Fruit fly (Drosophila melanogaster) whole organism, embryonic: ENCODE results near the gene CG34348.

Source experiments
- Atf-2 ChIP-seq: fragments of 200-800 bp; sonication (Bioruptor generic); optimal IDR thresholded peaks from 2 replicates; lab custom pipeline; 2016; ENCODE audit warnings: missing biosample characterization, missing genetic modification characterization
- BtbVII ChIP-seq: fragments of 200-800 bp; sonication (Bioruptor generic); optimal IDR thresholded peaks from 3 replicates; lab custom pipeline; 2017; ENCODE audit warnings: missing biosample characterization, mild to moderate bottlenecking, missing genetic modification characterization
- CG10959 ChIP-seq: fragments of 200-800 bp; sonication (Bioruptor generic); IDR thresholded peaks from 2 replicates; pipeline ENCODE4 v1.3.6; 2022; ENCODE audit warnings: missing biosample characterization, missing genetic modification characterization
- CG10979 ChIP-seq: fragments of 200-800 bp; sonication (Bioruptor generic); optimal IDR thresholded peaks from 2 replicates; lab custom pipeline; 2018; ENCODE audit warnings: missing biosample characterization, mild to moderate bottlenecking, missing genetic modification characterization, moderate library complexity
- CG11695 ChIP-seq: fragments of 200-800 bp; sonication (Bioruptor generic); IDR thresholded peaks from 3 replicates; pipeline ENCODE4 v1.3.6; 2022; ENCODE audit warnings: missing biosample characterization, missing genetic modification characterization
- CG12299 ChIP-seq: fragments of 200-800 bp; sonication (Bioruptor generic); optimal IDR thresholded peaks from 2 replicates; lab custom pipeline; 2018; ENCODE audit warnings: missing biosample characterization, mild to moderate bottlenecking, missing genetic modification characterization
- CG13424 ChIP-seq: fragments of 200-800 bp; sonication (Bioruptor generic); optimal IDR thresholded peaks from 2 replicates; lab custom pipeline; 2019; ENCODE audit warnings: missing biosample characterization, mild to moderate bottlenecking, missing genetic modification characterization, moderate library complexity
- CG15269 ChIP-seq: fragments of 200-800 bp; sonication (Bioruptor generic); optimal IDR thresholded peaks from 2 replicates; lab custom pipeline; 2018; ENCODE audit warnings: missing biosample characterization, mild to moderate bottlenecking, missing genetic modification characterization, moderate library complexity
- CG16813 ChIP-seq: fragments of 200-800 bp; sonication (Bioruptor generic); IDR thresholded peaks from 3 replicates; pipeline ENCODE4 v1.3.6; 2022; ENCODE audit warnings: missing biosample characterization, missing genetic modification characterization; ENCODE audit not compliant: partially characterized antibody
- CG16863 ChIP-seq: fragments of 200-800 bp; sonication (Bioruptor generic); optimal IDR thresholded peaks from 3 replicates; lab custom pipeline; 2016; ENCODE audit warnings: missing biosample characterization, missing genetic modification characterization
- CG17912 ChIP-seq: fragments of 200-800 bp; sonication (Bioruptor generic); optimal IDR thresholded peaks from 2 replicates; lab custom pipeline; 2018; ENCODE audit warnings: missing biosample characterization, mild to moderate bottlenecking, missing genetic modification characterization
- CG34224 ChIP-seq: fragments of 200-800 bp; sonication (Bioruptor generic); IDR thresholded peaks from 3 replicates; pipeline ENCODE4 v1.3.6; 2022; ENCODE audit warnings: missing biosample characterization, missing genetic modification characterization; ENCODE audit not compliant: partially characterized antibody
- CG4282 ChIP-seq: fragments of 200-800 bp; sonication (Bioruptor generic); optimal IDR thresholded peaks from 2 replicates; lab custom pipeline; 2016; ENCODE audit warnings: missing biosample characterization, missing genetic modification characterization
- CG6272 ChIP-seq: fragments of 200-800 bp; sonication (Bioruptor generic); IDR thresholded peaks from 2 replicates; pipeline ENCODE4 v1.3.6; 2022; ENCODE audit warnings: missing biosample characterization, missing genetic modification characterization
- CG7372 ChIP-seq: fragments of 200-800 bp; sonication (Bioruptor generic); IDR thresholded peaks from 2 replicates; pipeline ENCODE4 v1.3.6; 2022; ENCODE audit warnings: missing biosample characterization, missing genetic modification characterization
- CG8290 ChIP-seq, 3 experiments: fragments of 200-800 bp; sonication (Bioruptor generic); optimal IDR thresholded peaks; 2 replicates each; lab custom pipeline; 2016 to 2019; ENCODE audit warnings: missing biosample characterization in 3 of 3, missing genetic modification characterization in 3 of 3, mild to moderate bottlenecking in 2 of 3, moderate library complexity in 1 of 3
- CG9437 ChIP-seq: fragments of 200-800 bp; sonication (Bioruptor generic); optimal IDR thresholded peaks from 2 replicates; lab custom pipeline; 2018; ENCODE audit warnings: missing biosample characterization, mild to moderate bottlenecking, missing genetic modification characterization
- CG9609 ChIP-seq: fragments of 200-800 bp; sonication (Bioruptor generic); optimal IDR thresholded peaks from 3 replicates; lab custom pipeline; 2016; ENCODE audit warnings: missing biosample characterization, missing genetic modification characterization
- Camta ChIP-seq: fragments of 200-800 bp; sonication (Bioruptor generic); optimal IDR thresholded peaks from 2 replicates; lab custom pipeline; 2016; ENCODE audit warnings: missing biosample characterization, missing genetic modification characterization
- Dad ChIP-seq: fragments of 200-800 bp; sonication (Bioruptor generic); optimal IDR thresholded peaks from 3 replicates; lab custom pipeline; 2016; ENCODE audit warnings: missing biosample characterization, missing genetic modification characterization
- Dbx ChIP-seq: fragments of 200-800 bp; sonication (Bioruptor generic); IDR thresholded peaks from 3 replicates; pipeline ENCODE4 v1.3.6; 2022; ENCODE audit warnings: missing biosample characterization, missing genetic modification characterization
- HLH3B ChIP-seq: fragments of 200-800 bp; sonication (Bioruptor generic); IDR thresholded peaks from 2 replicates; pipeline ENCODE4 v1.3.6; 2022; ENCODE audit warnings: missing biosample characterization, missing genetic modification characterization
- Hmr ChIP-seq: fragments of 200-800 bp; sonication (Bioruptor generic); optimal IDR thresholded peaks from 3 replicates; lab custom pipeline; 2017; ENCODE audit warnings: mild to moderate bottlenecking, missing biosample characterization, missing genetic modification reagents, missing genetic modification characterization
- Hr39 ChIP-seq: fragments of >200 bp; optimal IDR thresholded peaks from 2 replicates; lab custom pipeline; 2017
- Meics ChIP-seq: fragments of 200-800 bp; sonication (Bioruptor generic); optimal IDR thresholded peaks from 2 replicates; lab custom pipeline; 2017; ENCODE audit warnings: missing biosample characterization, mild to moderate bottlenecking, missing genetic modification characterization
- NFAT ChIP-seq: fragments of 200-800 bp; sonication (Bioruptor generic); IDR thresholded peaks from 2 replicates; pipeline ENCODE4 v1.3.6; 2022; ENCODE audit warnings: missing biosample characterization, missing genetic modification characterization
- Ptx1 ChIP-seq: fragments of 200-800 bp; sonication (Bioruptor generic); IDR thresholded peaks from 2 replicates; pipeline ENCODE4 v1.3.6; 2022; ENCODE audit warnings: missing biosample characterization, missing genetic modification characterization
- Rfx ChIP-seq: fragments of 200-800 bp; sonication (Bioruptor generic); IDR thresholded peaks from 2 replicates; pipeline ENCODE4 v1.3.6; 2022; ENCODE audit warnings: missing biosample characterization, missing genetic modification characterization
- Sox102F ChIP-seq: fragments of 200-800 bp; sonication (Bioruptor generic); optimal IDR thresholded peaks from 2 replicates; lab custom pipeline; 2018; ENCODE audit warnings: missing biosample characterization, mild to moderate bottlenecking, missing genetic modification characterization, moderate library complexity
- Sry-β ChIP-seq: fragments of 200-800 bp; sonication (Bioruptor generic); optimal IDR thresholded peaks from 2 replicates; lab custom pipeline; 2018; ENCODE audit warnings: missing biosample characterization, mild to moderate bottlenecking, missing genetic modification characterization, moderate library complexity
- Xrp1 ChIP-seq: fragments of 200-800 bp; sonication (Bioruptor generic); IDR thresholded peaks from 2 replicates; pipeline ENCODE4 v1.3.6; 2022; ENCODE audit warnings: missing biosample characterization, missing genetic modification characterization
- ash1 ChIP-seq: fragments of 200-800 bp; sonication (Bioruptor generic); optimal IDR thresholded peaks from 2 replicates; lab custom pipeline; 2018; ENCODE audit warnings: missing biosample characterization, mild to moderate bottlenecking, missing genetic modification characterization
- btn ChIP-seq: fragments of 200-800 bp; sonication (Bioruptor generic); optimal IDR thresholded peaks from 2 replicates; lab custom pipeline; 2016; ENCODE audit warnings: missing biosample characterization, missing genetic modification characterization
- caup ChIP-seq: fragments of 200-800 bp; sonication (Bioruptor generic); optimal IDR thresholded peaks from 3 replicates; lab custom pipeline; 2017; ENCODE audit warnings: missing biosample characterization, mild to moderate bottlenecking, missing genetic modification characterization, moderate library complexity; ENCODE audit not compliant: severe bottlenecking
- crol ChIP-seq: fragments of 200-800 bp; sonication (Bioruptor generic); IDR thresholded peaks from 2 replicates; pipeline ENCODE4 v1.3.6; 2022; ENCODE audit warnings: missing biosample characterization, missing genetic modification characterization
- gem ChIP-seq: fragments of 200-800 bp; sonication (Bioruptor generic); optimal IDR thresholded peaks from 2 replicates; lab custom pipeline; 2019; ENCODE audit warnings: missing biosample characterization, mild to moderate bottlenecking, missing genetic modification characterization, moderate library complexity
- phol ChIP-seq: fragments of 200-800 bp; sonication (Bioruptor generic); optimal IDR thresholded peaks from 3 replicates; lab custom pipeline; 2018; ENCODE audit warnings: missing biosample characterization, mild to moderate bottlenecking, missing genetic modification characterization, moderate library complexity
- sna ChIP-seq: fragments of 200-800 bp; sonication (Bioruptor generic); IDR thresholded peaks from 2 replicates; pipeline ENCODE4 v1.3.6; 2022; ENCODE audit warnings: missing biosample characterization, missing genetic modification characterization; ENCODE audit not compliant: partially characterized antibody
- tap ChIP-seq: fragments of 200-800 bp; optimal IDR thresholded peaks from 3 replicates; lab custom pipeline; 2019; ENCODE audit warnings: missing biosample characterization, mild to moderate bottlenecking, missing genetic modification characterization, moderate library complexity
- tin ChIP-seq: fragments of 200-800 bp; sonication (Bioruptor generic); optimal IDR thresholded peaks from 3 replicates; lab custom pipeline; 2016; ENCODE audit warnings: missing biosample characterization, missing genetic modification characterization
- ttk ChIP-seq: fragments of 200-800 bp; sonication (Bioruptor generic); IDR thresholded peaks from 2 replicates; pipeline ENCODE4 v2.1.2; 2022; ENCODE audit warnings: missing biosample characterization, missing genetic modification characterization
- vfl ChIP-seq: fragments of 200-800 bp; sonication (Bioruptor generic); optimal IDR thresholded peaks from 2 replicates; lab custom pipeline; 2016; ENCODE audit warnings: missing biosample characterization, missing genetic modification characterization
- zen ChIP-seq: fragments of 200-800 bp; sonication (Bioruptor generic); optimal IDR thresholded peaks from 3 replicates; lab custom pipeline; 2018; ENCODE audit warnings: missing biosample characterization, mild to moderate bottlenecking, missing genetic modification characterization, moderate library complexity

The CG34348 gene

DNA sequence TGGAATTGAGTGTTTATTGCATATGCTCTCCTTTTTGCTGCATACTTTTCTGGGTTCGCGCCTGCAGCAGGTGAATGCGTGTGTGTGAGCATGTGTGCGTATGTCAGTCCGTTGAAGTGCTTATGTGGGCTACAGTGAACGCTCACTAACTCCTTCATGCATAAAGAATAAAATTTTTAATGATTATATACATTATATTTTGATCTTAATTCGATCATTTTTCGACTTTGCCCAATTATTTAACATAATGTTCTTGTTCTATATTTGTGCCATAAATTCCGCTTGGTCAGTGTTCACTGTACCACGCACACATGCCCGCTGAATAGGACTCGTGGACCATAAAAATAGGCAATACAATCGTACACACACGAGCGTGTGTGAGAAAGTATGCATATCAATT is 31.1 kb downstream of the CG34348 start (continued):
- TF ChIP-seq CG10959 (0 out of 2 replicates have a peak, but pooled peaks have one; percentile 21), CG4282 (GFP tag; lab: Kevin White, UChicago) (no peak), Rfx (GFP tag; lab: Robert Waterston, UW) (peak; percentile 56), CG10979 (peak; percentile 19), Hr39 (no peak), HLH3B (GFP tag; lab: Robert Waterston, UW) (peak; percentile 39; the same call in 1 of the 2 replicates), CG12299 (tag; lab: Kevin White, UChicago) (no peak), CG34224 (no peak), CG8290 (GFP tag; optimal IDR thresholded peaks at IDR 0.05; lab: Kevin White, UChicago) (no peak), CG8290 (tag; optimal IDR thresholded peaks at IDR 0.05; lab: Kevin White, UChicago) (no peak), tap (tag; lab: Kevin White, UChicago) (no peak), tin (no peak), CG13424 (tag; lab: Kevin White, UChicago) (no peak), vfl (GFP tag; lab: Kevin White, UChicago) (no peak), Dad (no peak), Dbx (peak; percentile 29; the same call in 1 of the 3 replicates), CG17912 (GFP tag; lab: Kevin White, UChicago) (no peak), ttk (GFP tag; lab: Robert Waterston, UW) (peak; percentile 42; the same call in 1 of the 2 replicates), CG6272 (GFP tag; lab: Robert Waterston, UW) (no peak), phol (no peak), Atf-2 (no peak), Hmr (GFP tag; lab: Kevin White, UChicago) (peak; percentile 0), Meics (GFP tag; lab: Kevin White, UChicago) (peak; percentile 3), crol (GFP tag; lab: Robert Waterston, UW) (no peak), btn (no peak), caup (GFP tag; lab: Kevin White, UChicago) (no peak), zen (tag; lab: Kevin White, UChicago) (no peak), sna (no peak), Camta (no peak), CG16863 (GFP tag; lab: Kevin White, UChicago) (no peak), gem (tag; lab: Kevin White, UChicago) (no peak), CG7372 (GFP tag; lab: Robert Waterston, UW) (no peak), BtbVII (GFP tag; lab: Kevin White, UChicago) (no peak), CG9609 (GFP tag; lab: Kevin White, UChicago) (no peak), CG11695 (GFP tag; lab: Robert Waterston, UW) (peak; percentile 52; the same call in 2 of the 3 replicates), Sox102F (GFP tag; lab: Kevin White, UChicago) (no peak), CG15269 (no peak), ash1 (GFP tag; lab: Kevin White, UChicago) (no peak), NFAT (0 out of 2 replicates have a peak, but pooled peaks have one; percentile 30), Xrp1 (GFP tag; lab: Robert Waterston, UW) (peak; percentile 52), Sry-β (GFP tag; lab: Kevin White, UChicago) (no peak), CG16813 (GFP tag; lab: Robert Waterston, UW) (no peak), Ptx1 (GFP tag; lab: Robert Waterston, UW) (peak; percentile 52; the same call in 1 of the 2 replicates), CG9437 (GFP tag; lab: Kevin White, UChicago) (no peak)
- TF ChIP-seq, all 482 proteins: peak for 80
